Fruit fly (Drosophila melanogaster): ENCODE results near the gene mthl2.

DNA sequence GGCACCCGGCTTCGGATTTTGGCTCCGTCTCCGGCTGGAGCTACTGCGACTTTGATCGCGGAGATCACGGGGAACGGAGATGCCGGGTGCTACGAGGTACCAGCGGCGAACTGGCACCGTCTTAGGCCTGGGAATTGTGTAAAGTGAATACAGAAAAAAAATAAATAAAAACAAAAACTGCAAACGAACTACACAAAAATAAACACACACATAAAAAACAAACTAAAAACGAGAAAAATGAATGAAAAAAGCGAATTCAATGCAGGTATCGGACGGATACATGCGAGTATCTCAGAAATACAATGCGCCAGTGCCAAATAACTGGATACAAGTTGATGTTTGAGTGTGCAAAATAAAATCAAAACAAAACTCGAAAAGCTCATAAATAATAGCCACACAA is 24.8 kb upstream of the mthl2 start:
- no peak for TF ChIP-seq fd85E (GFP tag; optimal IDR thresholded peaks at IDR 0.05)
- no peak for TF ChIP-seq CG1621 (tag; optimal IDR thresholded peaks at IDR 0.05)
- TF ChIP-seq CG9139 (GFP tag; optimal IDR thresholded peaks at IDR 0.05), result no peak
- TF ChIP-seq eg (GFP tag; IDR thresholded peaks at IDR 0.05), result peak; percentile 92
- TF ChIP-seq salr (GFP tag; optimal IDR thresholded peaks at IDR 0.05), result no peak
- no peak for TF ChIP-seq CG6808 (GFP tag; optimal IDR thresholded peaks at IDR 0.05)
